Fruit fly (Drosophila melanogaster): ENCODE results near the gene Ge-1.

Gene Ge-1

dm6 chr2L:11066887-11067459 is 33.7 kb downstream of the Ge-1 start, which contains the start of gene Samuel (continued):
- TF ChIP-seq oc (tag; optimal IDR thresholded peaks at IDR 0.05) (no peak), knrl (GFP tag; IDR thresholded peaks at IDR 0.05; ENCODE audit: partially characterized antibody) (no peak), CG32772 (GFP tag; IDR thresholded peaks at IDR 0.05) (no peak), org-1 (GFP tag; optimal IDR thresholded peaks at IDR 0.05) (no peak), CG7357 (GFP tag; IDR thresholded peaks at IDR 0.05) (no peak), CG12744 (GFP tag; optimal IDR thresholded peaks at IDR 0.05) (no peak), CG17829 (tag; optimal IDR thresholded peaks at IDR 0.05) (no peak), slp2 (GFP tag; optimal IDR thresholded peaks at IDR 0.05) (no peak), Blimp-1 (GFP tag; optimal IDR thresholded peaks at IDR 0.05) (no peak), CG18262 (tag; optimal IDR thresholded peaks at IDR 0.05) (peak; percentile 23), jing (GFP tag; optimal IDR thresholded peaks at IDR 0.05) (no peak), CG5245 (GFP tag; optimal IDR thresholded peaks at IDR 0.05) (no peak), emc (GFP tag; optimal IDR thresholded peaks at IDR 0.05) (no peak), Lim3 (GFP tag; IDR thresholded peaks at IDR 0.05) (no peak), Camta (GFP tag; optimal IDR thresholded peaks at IDR 0.05) (no peak), wek (GFP tag; optimal IDR thresholded peaks at IDR 0.05) (no peak), CG6254 (GFP tag; optimal IDR thresholded peaks at IDR 0.05) (no peak), CG2202 (tag; optimal IDR thresholded peaks at IDR 0.05) (peak; percentile 7), HLH54F (GFP tag; optimal IDR thresholded peaks at IDR 0.05) (no peak), Oaz (GFP tag; IDR thresholded peaks at IDR 0.05) (no peak), abd-A (tag; optimal IDR thresholded peaks at IDR 0.05) (no peak), CG17802 (tag; optimal IDR thresholded peaks at IDR 0.05) (no peak), CG1233 (GFP tag; optimal IDR thresholded peaks at IDR 0.05) (no peak), Dbx (GFP tag; IDR thresholded peaks at IDR 0.05) (no peak), Chrac-16 (GFP tag; optimal IDR thresholded peaks at IDR 0.05) (no peak), BtbVII (GFP tag; optimal IDR thresholded peaks at IDR 0.05) (peak; percentile 16), CG13775 (GFP tag; optimal IDR thresholded peaks at IDR 0.05) (no peak), CG11560 (tag; IDR thresholded peaks at IDR 0.05) (no peak), Drgx (GFP tag; IDR thresholded peaks at IDR 0.05) (peak; percentile 33; the same call in 1 of the 2 replicates), trem (tag; optimal IDR thresholded peaks at IDR 0.05) (peak; percentile 0), Bteb2 (GFP tag; optimal IDR thresholded peaks at IDR 0.05) (no peak), Ravus (GFP tag; IDR thresholded peaks at IDR 0.05) (no peak), CG10209 (GFP tag; optimal IDR thresholded peaks at IDR 0.05) (no peak), CG8388 (GFP tag; optimal IDR thresholded peaks at IDR 0.05) (no peak), CG8765 (GFP tag; IDR thresholded peaks at IDR 0.05) (no peak), CG2120 (GFP tag; optimal IDR thresholded peaks at IDR 0.05) (peak; percentile 13), CG15269 (tag; optimal IDR thresholded peaks at IDR 0.05) (no peak), nmo (GFP tag; optimal IDR thresholded peaks at IDR 0.05) (no peak), CTCF (GFP tag; optimal IDR thresholded peaks at IDR 0.05) (no peak), CG2129 (GFP tag; IDR thresholded peaks at IDR 0.05; ENCODE audit: partially characterized antibody) (no peak), dmrt99B (tag; optimal IDR thresholded peaks at IDR 0.05) (peak; percentile 4), eyg (GFP tag; optimal IDR thresholded peaks at IDR 0.05) (no peak), dpn (GFP tag; optimal IDR thresholded peaks at IDR 0.05) (no peak), CG12659 (GFP tag; optimal IDR thresholded peaks at IDR 0.05) (peak; percentile 16), chinmo (GFP tag; IDR thresholded peaks at IDR 0.05; ENCODE audit: partially characterized antibody) (peak; percentile 82; the same call in 3 of the 4 replicates), dmrt11E (tag; optimal IDR thresholded peaks at IDR 0.05) (no peak), B-H1 (GFP tag; IDR thresholded peaks at IDR 0.05) (no peak; the same call in 2 of the 3 replicates), Dip2 (GFP tag; IDR thresholded peaks at IDR 0.05) (no peak), caup (GFP tag; optimal IDR thresholded peaks at IDR 0.05; ENCODE audit: severe bottlenecking) (no peak), CG8924 (tag; optimal IDR thresholded peaks at IDR 0.05) (no peak), MESR4 (GFP tag; optimal IDR thresholded peaks at IDR 0.05) (no peak)

Data from whole organism, embryonic.